Worm (Caenorhabditis elegans) whole organism, L3 larva: ENCODE data around the gene F36H12.4.

Experiments
- ZK546.5 ChIP-seq: sonication (generic microtip); optimal IDR thresholded peaks from 2 replicates; lab custom pipeline; 2017; ENCODE audit warnings: missing biosample characterization, missing genetic modification characterization
- aly-2 ChIP-seq: fragments of 150-350 bp; optimal IDR thresholded peaks from 2 replicates; lab custom pipeline; 2014; ENCODE audit warnings: missing biosample characterization, missing genetic modification characterization
- ceh-28 ChIP-seq: fragments of 150-350 bp; optimal IDR thresholded peaks from 2 replicates; lab custom pipeline; 2014; ENCODE audit warnings: missing biosample characterization, missing genetic modification reagents, missing genetic modification characterization
- elt-2 ChIP-seq: sonication (generic microtip); optimal IDR thresholded peaks from 2 replicates; lab custom pipeline; 2016; ENCODE audit warnings: missing genetic modification reagents, mild to moderate bottlenecking, missing genetic modification characterization, missing compliant biosample characterization
- jun-1 ChIP-seq: fragments of 150-350 bp; optimal IDR thresholded peaks from 2 replicates; lab custom pipeline; 2014; ENCODE audit warnings: missing biosample characterization, missing genetic modification reagents, missing genetic modification characterization
- lin-15B ChIP-seq: fragments of 150-350 bp; optimal IDR thresholded peaks from 2 replicates; lab custom pipeline; 2014; ENCODE audit warnings: missing biosample characterization, missing genetic modification characterization
- nhr-12 ChIP-seq: fragments of 150-350 bp; optimal IDR thresholded peaks from 2 replicates; lab custom pipeline; 2014; ENCODE audit warnings: missing biosample characterization, missing genetic modification characterization
- nhr-237 ChIP-seq: fragments of 150-350 bp; optimal IDR thresholded peaks from 2 replicates; lab custom pipeline; 2014; ENCODE audit warnings: missing biosample characterization, missing genetic modification characterization
- nhr-76 ChIP-seq: fragments of 150-350 bp; sonication (generic microtip); optimal IDR thresholded peaks from 5 replicates; lab custom pipeline; 2014; ENCODE audit warnings: missing biosample characterization, missing genetic modification characterization
- nhr-77 ChIP-seq: fragments of 150-350 bp; optimal IDR thresholded peaks from 2 replicates; lab custom pipeline; 2014; ENCODE audit warnings: missing biosample characterization, missing genetic modification characterization
- zag-1 ChIP-seq: fragments of 150-350 bp; optimal IDR thresholded peaks from 2 replicates; lab custom pipeline; 2014; ENCODE audit warnings: missing biosample characterization, missing genetic modification characterization

- no peak for TF ChIP-seq zag-1 (tag; lab: Kevin White, UChicago)
- TF ChIP-seq nhr-76 (tag; lab: Kevin White, UChicago): no peak
- no peak for TF ChIP-seq nhr-77 (tag; lab: Kevin White, UChicago)
- TF ChIP-seq nhr-237 (tag; lab: Kevin White, UChicago): no peak
- TF ChIP-seq elt-2 (tag; lab: Kevin White, UChicago): no peak
- no peak for TF ChIP-seq ZK546.5 (tag; lab: Kevin White, UChicago)
- no peak for TF ChIP-seq jun-1
- no peak for TF ChIP-seq aly-2 (tag; lab: Kevin White, UChicago)
- TF ChIP-seq lin-15B (tag; lab: Kevin White, UChicago): no peak
- no peak for TF ChIP-seq ceh-28
- no peak for TF ChIP-seq nhr-12
These were observed 4.5 kb downstream of the F36H12.4 start for ce11 chrIV:5273385-5273784.
